Fruit fly (Drosophila melanogaster): ENCODE measurements around the gene mRpL22.

Gene mRpL22

dm6 chrX:16783743-16784142 lies at the start of gene mRpL22 (continued):
- TF ChIP-seq CG15479 (GFP tag; optimal IDR thresholded peaks at IDR 0.05) (no peak), CG3847 (GFP tag; IDR thresholded peaks at IDR 0.05) (peak; percentile 70), Sox100B (GFP tag; optimal IDR thresholded peaks at IDR 0.05) (no peak), CG9797 (GFP tag; optimal IDR thresholded peaks at IDR 0.05) (peak; percentile 67), CG32532 (GFP tag; IDR thresholded peaks at IDR 0.05) (no peak), lbe (GFP tag; optimal IDR thresholded peaks at IDR 0.05) (no peak), Gug (GFP tag; IDR thresholded peaks at IDR 0.05) (no peak), trem (tag; optimal IDR thresholded peaks at IDR 0.05) (peak; percentile 26), MBD-R2 (GFP tag; IDR thresholded peaks at IDR 0.05) (peak; percentile 73), CrebB (tag; optimal IDR thresholded peaks at IDR 0.05) (peak; percentile 28), CG9609 (GFP tag; optimal IDR thresholded peaks at IDR 0.05) (no peak), Med (GFP tag) (peak; percentile 37), BtbVII (GFP tag; optimal IDR thresholded peaks at IDR 0.05) (no peak), Ets97D (GFP tag; optimal IDR thresholded peaks at IDR 0.05) (peak; percentile 30), hkb (optimal IDR thresholded peaks at IDR 0.05) (no peak), hkb (GFP tag; IDR thresholded peaks at IDR 0.05) (no peak), vvl (GFP tag; IDR thresholded peaks at IDR 0.05) (peak; percentile 10; the same call in 1 of the 2 replicates), slbo (GFP tag; IDR thresholded peaks at IDR 0.05) (peak; percentile 25; the same call in 1 of the 2 replicates), tgo (GFP tag; IDR thresholded peaks at IDR 0.05) (no peak), her (GFP tag; optimal IDR thresholded peaks at IDR 0.05) (no peak), BEAF-32 (GFP tag; optimal IDR thresholded peaks at IDR 0.05) (peak; percentile 56), unc-4 (GFP tag; IDR thresholded peaks at IDR 0.05; ENCODE audit: partially characterized antibody) (0 out of 2 replicates have a peak, but pooled peaks have one; percentile 19), zen (tag; optimal IDR thresholded peaks at IDR 0.05) (no peak), Mes4 (GFP tag; optimal IDR thresholded peaks at IDR 0.05) (no peak), Sin3A (optimal IDR thresholded peaks at IDR 0.05) (peak; percentile 36), CG17361 (GFP tag; IDR thresholded peaks at IDR 0.05) (peak; percentile 11; the same call in 1 of the 3 replicates), Side (GFP tag; optimal IDR thresholded peaks at IDR 0.05) (no peak), sob (GFP tag; IDR thresholded peaks at IDR 0.05) (no peak), klu (GFP tag; IDR thresholded peaks at IDR 0.05) (no peak), HLH54F (GFP tag; optimal IDR thresholded peaks at IDR 0.05) (no peak), CG12659 (GFP tag; optimal IDR thresholded peaks at IDR 0.05) (peak; percentile 20), CG11504 (tag; optimal IDR thresholded peaks at IDR 0.05) (peak; percentile 32), CG6175 (GFP tag; IDR thresholded peaks at IDR 0.05) (no peak), CG15696 (tag; optimal IDR thresholded peaks at IDR 0.05) (no peak), CG10431 (GFP tag; optimal IDR thresholded peaks at IDR 0.05) (no peak), MESR4 (GFP tag; optimal IDR thresholded peaks at IDR 0.05) (peak; percentile 88), Dref (GFP tag; IDR thresholded peaks at IDR 0.05) (peak; percentile 47), pzg (GFP tag; optimal IDR thresholded peaks at IDR 0.05) (peak; percentile 66), dimm (GFP tag; IDR thresholded peaks at IDR 0.05) (no peak), CG6272 (GFP tag; IDR thresholded peaks at IDR 0.05) (no peak), CG3281 (GFP tag; optimal IDR thresholded peaks at IDR 0.05) (no peak), CG1792 (GFP tag; optimal IDR thresholded peaks at IDR 0.05) (no peak), CG13624 (GFP tag; optimal IDR thresholded peaks at IDR 0.05) (no peak), bbx (GFP tag; IDR thresholded peaks at IDR 0.05; ENCODE audit: partially characterized antibody) (peak; percentile 36; the same call in 1 of the 2 replicates), CG2712 (tag; optimal IDR thresholded peaks at IDR 0.05) (peak; percentile 17), CTCF (GFP tag; optimal IDR thresholded peaks at IDR 0.05) (no peak), CG12155 (GFP tag; optimal IDR thresholded peaks at IDR 0.05) (no peak), dati (GFP tag; IDR thresholded peaks at IDR 0.05) (no peak), kay (GFP tag; optimal IDR thresholded peaks at IDR 0.05) (no peak), gfzf (GFP tag; optimal IDR thresholded peaks at IDR 0.05) (peak; percentile 71), ranshi (GFP tag; IDR thresholded peaks at IDR 0.05) (no peak), CG6765 (GFP tag; optimal IDR thresholded peaks at IDR 0.05) (no peak), Dp (GFP tag; optimal IDR thresholded peaks at IDR 0.05) (peak; percentile 76)

All from whole organism, embryonic.